Worm (Caenorhabditis elegans): ENCODE results near the gene F01G10.9.

- TF ChIP-seq hlh-30 (tag; optimal IDR thresholded peaks at IDR 0.05; ENCODE audit: insufficient read depth) (no peak), nfya-1 (tag; optimal IDR thresholded peaks at IDR 0.05) (no peak)
Observed at ce11 chrIV:10304383-10304782, 44.9 kb upstream of the F01G10.9 start.
